Worm (Caenorhabditis elegans) whole organism, late embryonic: ENCODE results near the gene F19C6.4.
A peak's percentile ranks its signal among the peaks of the same experiment; 100 is the strongest.

ENCODE experiments used
- F13H6.1 ChIP-seq: sonication (generic microtip); optimal IDR thresholded peaks from 2 replicates; lab custom pipeline; 2016; ENCODE audit warnings: missing genetic modification characterization, missing compliant biosample characterization
- K02D7.2 ChIP-seq: sonication (generic microtip); optimal IDR thresholded peaks from 2 replicates; lab custom pipeline; 2017; ENCODE audit warnings: mild to moderate bottlenecking, missing genetic modification characterization, missing compliant biosample characterization
- K09A11.1 ChIP-seq: sonication (generic microtip); optimal IDR thresholded peaks from 2 replicates; lab custom pipeline; 2017; ENCODE audit warnings: antibody characterized with exemption, mild to moderate bottlenecking, missing genetic modification characterization, missing compliant biosample characterization; ENCODE audit not compliant: insufficient read depth
- Y22D7AL.16 ChIP-seq: sonication (generic microtip); optimal IDR thresholded peaks from 2 replicates; lab custom pipeline; 2016; ENCODE audit warnings: missing genetic modification characterization, missing compliant biosample characterization
- ahr-1 ChIP-seq: sonication (generic microtip); optimal IDR thresholded peaks from 2 replicates; lab custom pipeline; 2016; ENCODE audit warnings: missing genetic modification characterization, missing compliant biosample characterization
- ama-1 ChIP-seq: fragments of 150-350 bp; optimal IDR thresholded peaks from 2 replicates; lab custom pipeline; 2014
- ceh-2 ChIP-seq: sonication (generic microtip); optimal IDR thresholded peaks from 2 replicates; lab custom pipeline; 2016; ENCODE audit warnings: missing genotype, missing genetic modification characterization, missing compliant biosample characterization
- ceh-22 ChIP-seq: sonication (generic microtip); optimal IDR thresholded peaks from 2 replicates; lab custom pipeline; 2017; ENCODE audit warnings: missing biosample characterization, missing genetic modification characterization
- ceh-24 ChIP-seq: sonication (generic microtip); optimal IDR thresholded peaks from 2 replicates; lab custom pipeline; 2016; ENCODE audit warnings: mild to moderate bottlenecking, missing genetic modification characterization, missing compliant biosample characterization
- ceh-30 ChIP-seq: fragments of 150-350 bp; optimal IDR thresholded peaks from 2 replicates; lab custom pipeline; 2014; ENCODE audit warnings: missing biosample characterization, missing genetic modification characterization
- ceh-31 ChIP-seq: sonication (generic microtip); optimal IDR thresholded peaks from 2 replicates; lab custom pipeline; 2016; ENCODE audit warnings: missing genetic modification characterization, missing compliant biosample characterization
- ceh-34 ChIP-seq: sonication (generic microtip); optimal IDR thresholded peaks from 2 replicates; lab custom pipeline; 2016; ENCODE audit warnings: mild to moderate bottlenecking, missing genetic modification characterization, missing compliant biosample characterization
- ceh-45 ChIP-seq: fragments of 200-800 bp; sonication (Bioruptor generic); IDR thresholded peaks from 2 replicates; pipeline ENCODE4 v1.3.6; 2022; ENCODE audit warnings: missing genetic modification reagents, missing genetic modification characterization, missing compliant biosample characterization
- ceh-6 ChIP-seq: fragments of 200-800 bp; sonication (Bioruptor generic); optimal IDR thresholded peaks from 2 replicates; lab custom pipeline; 2018; ENCODE audit warnings: mild to moderate bottlenecking, missing genetic modification characterization, missing compliant biosample characterization
- che-1 ChIP-seq: sonication (generic microtip); optimal IDR thresholded peaks from 2 replicates; lab custom pipeline; 2016; ENCODE audit warnings: mild to moderate bottlenecking, missing genetic modification characterization, missing compliant biosample characterization
- dve-1 ChIP-seq: sonication (generic microtip); optimal IDR thresholded peaks from 2 replicates; lab custom pipeline; 2017; ENCODE audit warnings: antibody characterized with exemption, mild to moderate bottlenecking, missing genetic modification characterization, missing compliant biosample characterization
- elt-2 ChIP-seq: sonication (generic microtip); optimal IDR thresholded peaks from 2 replicates; lab custom pipeline; 2016; ENCODE audit warnings: missing genetic modification reagents, missing genetic modification characterization, missing compliant biosample characterization
- elt-4 ChIP-seq: sonication (generic microtip); optimal IDR thresholded peaks from 2 replicates; lab custom pipeline; 2016; ENCODE audit warnings: missing genetic modification characterization, missing compliant biosample characterization
- ets-4 ChIP-seq: sonication (generic microtip); optimal IDR thresholded peaks from 2 replicates; lab custom pipeline; 2016; ENCODE audit warnings: missing genetic modification characterization, missing compliant biosample characterization
- fkh-10 ChIP-seq: fragments of 150-350 bp; optimal IDR thresholded peaks from 2 replicates; lab custom pipeline; 2014; ENCODE audit warnings: missing biosample characterization, missing genetic modification reagents, missing genetic modification characterization
- hlh-13 ChIP-seq: fragments of 200-800 bp; sonication (Bioruptor generic); optimal IDR thresholded peaks from 2 replicates; lab custom pipeline; 2018; ENCODE audit warnings: mild to moderate bottlenecking, missing genetic modification characterization, missing compliant biosample characterization
- hlh-15 ChIP-seq: sonication (generic microtip); optimal IDR thresholded peaks from 2 replicates; lab custom pipeline; 2016; ENCODE audit warnings: missing genetic modification characterization, missing compliant biosample characterization
- hlh-8 ChIP-seq: sonication (generic microtip); optimal IDR thresholded peaks from 2 replicates; lab custom pipeline; 2016; ENCODE audit warnings: missing genotype, missing genetic modification characterization, missing compliant biosample characterization
- lim-6 ChIP-seq: sonication (generic microtip); optimal IDR thresholded peaks from 2 replicates; lab custom pipeline; 2016; ENCODE audit warnings: missing genetic modification characterization, missing compliant biosample characterization
- lin-11 ChIP-seq: fragments of 200-800 bp; sonication (Bioruptor generic); optimal IDR thresholded peaks from 2 replicates; lab custom pipeline; 2018; ENCODE audit warnings: mild to moderate bottlenecking, missing genetic modification characterization, missing compliant biosample characterization
- mec-3 ChIP-seq: sonication (generic microtip); optimal IDR thresholded peaks from 2 replicates; lab custom pipeline; 2016; ENCODE audit warnings: borderline replicate concordance, missing genetic modification characterization, missing compliant biosample characterization
- nfya-1 ChIP-seq: sonication (generic microtip); optimal IDR thresholded peaks from 2 replicates; lab custom pipeline; 2017; ENCODE audit warnings: missing genetic modification characterization, mild to moderate bottlenecking, missing compliant biosample characterization, antibody characterized with exemption, moderate library complexity
- nhr-11 ChIP-seq: fragments of 150-350 bp; optimal IDR thresholded peaks from 2 replicates; lab custom pipeline; 2014; ENCODE audit warnings: missing biosample characterization, missing genetic modification characterization
- pax-1 ChIP-seq: fragments of 150-350 bp; optimal IDR thresholded peaks from 2 replicates; lab custom pipeline; 2014; ENCODE audit warnings: missing biosample characterization, missing genetic modification characterization
- pha-4 ChIP-seq: fragments of 150-350 bp; optimal IDR thresholded peaks from 2 replicates; lab custom pipeline; 2018; ENCODE audit warnings: missing biosample characterization, missing genetic modification reagents, missing genetic modification characterization
- pqm-1 ChIP-seq: sonication (generic microtip); optimal IDR thresholded peaks from 2 replicates; lab custom pipeline; 2016; ENCODE audit warnings: missing genetic modification characterization, missing compliant biosample characterization
- pros-1 ChIP-seq: fragments of 150-350 bp; optimal IDR thresholded peaks from 2 replicates; lab custom pipeline; 2014; ENCODE audit warnings: missing biosample characterization, missing genetic modification reagents, missing genetic modification characterization
- ref-2 ChIP-seq: sonication (generic microtip); optimal IDR thresholded peaks from 2 replicates; lab custom pipeline; 2016; ENCODE audit warnings: missing genetic modification characterization, missing compliant biosample characterization
- unc-42 ChIP-seq: sonication (generic microtip); optimal IDR thresholded peaks from 2 replicates; lab custom pipeline; 2016; ENCODE audit warnings: missing genotype, missing genetic modification characterization, missing compliant biosample characterization
- unc-55 ChIP-seq: sonication (generic microtip); optimal IDR thresholded peaks from 2 replicates; lab custom pipeline; 2017; ENCODE audit warnings: missing biosample characterization, missing genetic modification reagents, missing genetic modification characterization
- unc-86 ChIP-seq: sonication (generic microtip); optimal IDR thresholded peaks from 2 replicates; lab custom pipeline; 2016; ENCODE audit warnings: missing genetic modification characterization, missing compliant biosample characterization
- zip-5 ChIP-seq: sonication (generic microtip); optimal IDR thresholded peaks from 2 replicates; lab custom pipeline; 2016; ENCODE audit warnings: missing genetic modification characterization, missing compliant biosample characterization
- ztf-16 ChIP-seq: sonication (generic microtip); optimal IDR thresholded peaks from 2 replicates; lab custom pipeline; 2017; ENCODE audit warnings: missing genetic modification characterization, missing compliant biosample characterization

Gene F19C6.4

ce11 chrX:9993100-9993499, 24.7 kb downstream of the F19C6.4 start:
- TF ChIP-seq elt-2 (tag; lab: Kevin White, UChicago): no peak
- no peak for TF ChIP-seq ceh-34 (tag; lab: Kevin White, UChicago)
- no peak for TF ChIP-seq ceh-22 (tag; lab: Kevin White, UChicago)

ce11 chrX:9988884-9989283, 28.9 kb downstream of the F19C6.4 start:
- TF ChIP-seq elt-2 (tag; lab: Kevin White, UChicago) (peak; percentile 36), ceh-31 (peak; percentile 5), dve-1 (no peak), pax-1 (tag; lab: Kevin White, UChicago) (no peak)

- TF ChIP-seq unc-42 (tag; lab: Kevin White, UChicago) (no peak), elt-2 (tag; lab: Kevin White, UChicago) (peak; percentile 65), ceh-30 (tag; lab: Kevin White, UChicago) (no peak)
Measured at ce11 chrX:9987166-9987565, 30.7 kb downstream of the F19C6.4 start.

ce11 chrX:9984889-9985404, 32.9 kb downstream of the F19C6.4 start, which contains the start of gene F19C6.5:
F19C6.5 (minus strand) TSS chrX:9984939.
- TF ChIP-seq elt-2 (tag; lab: Kevin White, UChicago): peak; percentile 44
- no peak for TF ChIP-seq pqm-1 (tag; lab: Kevin White, UChicago)

ce11 chrX:9981259-9981658, 36.6 kb downstream of the F19C6.4 start:
- no peak for TF ChIP-seq K09A11.1 (tag; lab: Kevin White, UChicago)
- no peak for TF ChIP-seq hlh-15 (tag; lab: Kevin White, UChicago)
- TF ChIP-seq ceh-2: no peak
- TF ChIP-seq F13H6.1: no peak
- no peak for TF ChIP-seq che-1
- TF ChIP-seq ets-4 (tag; lab: Kevin White, UChicago): no peak
- TF ChIP-seq lim-6: no peak
- TF ChIP-seq ref-2 (tag; lab: Kevin White, UChicago): no peak
- TF ChIP-seq mec-3 (tag; lab: Kevin White, UChicago): no peak
- no peak for TF ChIP-seq fkh-10
- no peak for TF ChIP-seq ceh-45 (GFP tag; lab: Robert Waterston, UW)
- TF ChIP-seq Y22D7AL.16 (tag; lab: Kevin White, UChicago): no peak
- no peak for TF ChIP-seq elt-2 (tag; lab: Kevin White, UChicago)
- TF ChIP-seq ama-1 (lab: Kevin White, UChicago): no peak

ce11 chrX:9976206-9976605, 41.6 kb downstream of the F19C6.4 start, which contains the start of gene mgl-1:
mgl-1 (minus strand) TSS chrX:9976306.
- TF ChIP-seq K02D7.2 (tag; lab: Kevin White, UChicago): no peak

ce11 chrX:9965275-9965674, 52.5 kb downstream of the F19C6.4 start, which contains the start of gene pssy-1:
pssy-1 (plus strand) TSS chrX:9965592.
- no peak for TF ChIP-seq unc-86 (tag; lab: Kevin White, UChicago)
- TF ChIP-seq nhr-11 (tag; lab: Kevin White, UChicago): no peak
- no peak for TF ChIP-seq elt-2 (tag; lab: Kevin White, UChicago)
- no peak for TF ChIP-seq lin-11 (tag; lab: Kevin White, UChicago)
- TF ChIP-seq ref-2 (tag; lab: Kevin White, UChicago): no peak
- no peak for TF ChIP-seq pros-1 (tag; lab: Kevin White, UChicago)
- no peak for TF ChIP-seq ceh-24 (tag; lab: Kevin White, UChicago)
- TF ChIP-seq zip-5 (tag; lab: Kevin White, UChicago): no peak
- TF ChIP-seq ceh-6 (GFP tag; lab: Kevin White, UChicago): no peak
- TF ChIP-seq ztf-16 (tag; lab: Kevin White, UChicago): no peak
- no peak for TF ChIP-seq ets-4 (tag; lab: Kevin White, UChicago)
- TF ChIP-seq hlh-8 (tag; lab: Kevin White, UChicago): no peak
- TF ChIP-seq pha-4 (tag; lab: Kevin White, UChicago): no peak
- no peak for TF ChIP-seq hlh-13 (GFP tag; lab: Kevin White, UChicago)
- no peak for TF ChIP-seq nfya-1 (tag; lab: Kevin White, UChicago)
- no peak for TF ChIP-seq ceh-31
- no peak for TF ChIP-seq elt-4
- no peak for TF ChIP-seq unc-55
- no peak for TF ChIP-seq ahr-1
